Fruit fly (Drosophila melanogaster): ENCODE measurements around the gene CG15211.

CG15211 gene

DNA sequence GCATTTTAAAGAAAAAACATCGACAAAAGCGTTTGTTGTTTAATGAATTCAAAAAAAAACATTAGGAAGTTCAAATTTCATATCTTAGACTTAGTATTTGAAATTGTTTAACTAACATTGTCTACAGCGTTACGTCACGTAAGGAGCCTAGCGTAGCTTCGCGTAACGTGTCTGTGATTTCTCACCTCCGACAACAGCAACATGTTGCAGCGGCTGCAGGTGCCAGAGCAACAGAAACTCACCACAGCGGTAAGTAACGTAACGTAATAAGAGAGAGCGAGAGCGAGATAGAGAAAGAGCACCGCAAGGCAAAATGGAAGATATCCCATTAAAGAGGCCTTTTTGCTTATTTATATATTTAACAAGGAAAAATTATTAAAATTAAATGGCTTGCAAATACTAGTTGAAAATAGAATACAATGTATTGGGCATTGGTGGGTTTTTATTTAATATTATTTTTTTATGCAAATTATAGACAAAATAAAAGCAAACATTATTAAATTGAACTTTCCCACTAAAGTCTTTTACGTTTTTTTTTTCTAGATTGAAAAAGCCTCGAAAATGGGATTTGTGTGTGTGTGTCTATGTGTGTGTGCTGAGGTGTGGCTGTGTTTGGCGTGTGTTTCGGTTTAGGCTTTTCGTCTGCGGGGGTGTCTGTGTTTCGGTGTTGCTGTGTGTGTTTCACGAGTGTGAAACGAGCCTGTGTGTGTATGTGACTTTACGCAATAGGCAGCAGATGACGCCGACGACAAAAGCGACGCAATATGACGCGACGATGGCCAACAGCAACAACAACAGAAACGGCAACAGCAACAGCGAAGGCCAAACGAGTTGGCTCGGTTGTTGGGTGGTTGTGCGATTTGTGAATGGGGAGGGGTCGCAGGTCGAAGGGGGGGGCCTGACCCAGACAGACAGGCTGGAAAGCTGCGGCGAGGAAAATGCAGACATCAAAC is 42.1 kb upstream of the CG15211 start (continued):
- TF ChIP-seq CG5180 (GFP tag; optimal IDR thresholded peaks at IDR 0.05): peak; percentile 11
- TF ChIP-seq dpn (GFP tag; optimal IDR thresholded peaks at IDR 0.05): no peak
- TF ChIP-seq disco-r (GFP tag; optimal IDR thresholded peaks at IDR 0.05): no peak
- TF ChIP-seq bbx (GFP tag; IDR thresholded peaks at IDR 0.05; ENCODE audit: partially characterized antibody): no peak
- TF ChIP-seq Sry-β (GFP tag; optimal IDR thresholded peaks at IDR 0.05): no peak
- TF ChIP-seq kah (GFP tag; optimal IDR thresholded peaks at IDR 0.05): peak; percentile 39
- TF ChIP-seq zen (tag; optimal IDR thresholded peaks at IDR 0.05): no peak
- TF ChIP-seq CG16779 (GFP tag; IDR thresholded peaks at IDR 0.05): no peak
- TF ChIP-seq crp (GFP tag; optimal IDR thresholded peaks at IDR 0.05): no peak
- TF ChIP-seq yki (optimal IDR thresholded peaks at IDR 0.05): no peak
- peak in 1 of 2 experiments; percentile 14 for TF ChIP-seq eve (GFP tag; optimal IDR thresholded peaks at IDR 0.05)
- TF ChIP-seq MESR4 (GFP tag; optimal IDR thresholded peaks at IDR 0.05): no peak
- TF ChIP-seq CG17802 (tag; optimal IDR thresholded peaks at IDR 0.05): no peak
- TF ChIP-seq mam (GFP tag; optimal IDR thresholded peaks at IDR 0.05): no peak
- no peak for TF ChIP-seq Taf1 (GFP tag; IDR thresholded peaks at IDR 0.05)
- TF ChIP-seq shn (GFP tag; optimal IDR thresholded peaks at IDR 0.05): no peak
- no peak for TF ChIP-seq CG1529 (GFP tag; optimal IDR thresholded peaks at IDR 0.05)
- TF ChIP-seq sob (GFP tag; IDR thresholded peaks at IDR 0.05): no peak
- TF ChIP-seq CG13624 (GFP tag; optimal IDR thresholded peaks at IDR 0.05): no peak
- no peak for TF ChIP-seq dimm (GFP tag; IDR thresholded peaks at IDR 0.05)
- no peak for TF ChIP-seq so (GFP tag; IDR thresholded peaks at IDR 0.05)
- TF ChIP-seq CG15601 (tag; optimal IDR thresholded peaks at IDR 0.05): no peak
- TF ChIP-seq CG8478 (optimal IDR thresholded peaks at IDR 0.05): no peak
- no peak for TF ChIP-seq Ptx1 (GFP tag; IDR thresholded peaks at IDR 0.05)
- TF ChIP-seq bab2 (GFP tag; optimal IDR thresholded peaks at IDR 0.05): no peak
- peak; percentile 31 for TF ChIP-seq CG13894 (tag; optimal IDR thresholded peaks at IDR 0.05)
- TF ChIP-seq sr (GFP tag; IDR thresholded peaks at IDR 0.05): peak; percentile 92
- no peak for TF ChIP-seq mld (GFP tag; IDR thresholded peaks at IDR 0.05; ENCODE audit: partially characterized antibody)
- no peak for TF ChIP-seq nerfin-2 (GFP tag; IDR thresholded peaks at IDR 0.05; ENCODE audit: partially characterized antibody)
- no peak for TF ChIP-seq CG17359 (tag; optimal IDR thresholded peaks at IDR 0.05)
- no peak for TF ChIP-seq usp (GFP tag; optimal IDR thresholded peaks at IDR 0.05)
- no peak for TF ChIP-seq CG8388 (GFP tag; optimal IDR thresholded peaks at IDR 0.05)
- peak; percentile 20 for TF ChIP-seq sug (tag; optimal IDR thresholded peaks at IDR 0.05)
- no peak for TF ChIP-seq CG31224 (GFP tag; IDR thresholded peaks at IDR 0.05)
- TF ChIP-seq CG13775 (GFP tag; optimal IDR thresholded peaks at IDR 0.05): no peak
- TF ChIP-seq CG18262 (tag; optimal IDR thresholded peaks at IDR 0.05): no peak
- no peak for TF ChIP-seq CG18011 (GFP tag; optimal IDR thresholded peaks at IDR 0.05)
- no peak for TF ChIP-seq CG14860 (GFP tag; IDR thresholded peaks at IDR 0.05; ENCODE audit: partially characterized antibody)
- TF ChIP-seq CG30020 (tag; optimal IDR thresholded peaks at IDR 0.05): no peak
- TF ChIP-seq oc (tag; optimal IDR thresholded peaks at IDR 0.05): peak; percentile 14
- no peak for TF ChIP-seq az2 (GFP tag; optimal IDR thresholded peaks at IDR 0.05)
- TF ChIP-seq gsb (GFP tag; IDR thresholded peaks at IDR 0.05): no peak
- no peak for TF ChIP-seq zfh1 (GFP tag; IDR thresholded peaks at IDR 0.05)
- no peak for TF ChIP-seq tgo (GFP tag; IDR thresholded peaks at IDR 0.05)
- no peak for TF ChIP-seq CG34422 (GFP tag; IDR thresholded peaks at IDR 0.05)
- TF ChIP-seq CG4617 (GFP tag; optimal IDR thresholded peaks at IDR 0.05; ENCODE audit: borderline replicate concordance): no peak
- no peak for TF ChIP-seq esg (GFP tag; conservative IDR thresholded peaks at IDR 0.05)
- TF ChIP-seq CG4424 (GFP tag; optimal IDR thresholded peaks at IDR 0.05): no peak
- no peak for TF ChIP-seq exex (tag; optimal IDR thresholded peaks at IDR 0.05)
- TF ChIP-seq h (optimal IDR thresholded peaks at IDR 0.05): no peak
